Fruit fly (Drosophila melanogaster): ENCODE measurements around the gene shtd.

shtd gene

DNA sequence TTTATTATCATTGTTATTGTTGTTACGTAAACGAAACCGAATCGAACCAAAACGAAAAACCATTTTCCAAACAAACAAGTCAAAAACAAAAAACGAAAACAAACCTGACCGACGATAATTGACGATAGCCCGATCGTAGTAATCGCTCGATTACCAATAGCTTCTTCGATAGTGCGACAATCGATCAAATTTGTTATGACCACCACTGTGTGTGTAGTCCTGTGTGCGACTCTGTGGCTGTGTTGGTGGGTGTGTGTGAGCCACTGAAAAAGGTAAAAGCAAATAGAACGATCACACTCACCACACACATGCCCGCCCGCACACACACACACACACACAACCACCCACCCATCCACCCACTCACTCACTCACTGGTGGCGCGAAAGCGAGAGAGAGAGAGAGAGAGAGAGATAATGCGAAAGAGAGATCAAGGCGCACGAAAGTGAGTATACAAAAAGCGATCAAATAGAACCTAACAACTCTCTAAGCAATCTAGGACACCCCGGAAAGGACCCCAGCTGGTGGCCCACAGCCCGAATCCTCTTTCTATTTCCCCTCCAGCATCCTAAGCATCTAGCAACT lies 22.3 kb upstream of the shtd start:
- TF ChIP-seq insv (optimal IDR thresholded peaks at IDR 0.05) (no peak), ttk (optimal IDR thresholded peaks at IDR 0.05) (no peak), Sin3A (optimal IDR thresholded peaks at IDR 0.05) (no peak), Myc (optimal IDR thresholded peaks at IDR 0.05) (no peak), psq (optimal IDR thresholded peaks at IDR 0.05) (no peak), h (optimal IDR thresholded peaks at IDR 0.05) (no peak)

DNA sequence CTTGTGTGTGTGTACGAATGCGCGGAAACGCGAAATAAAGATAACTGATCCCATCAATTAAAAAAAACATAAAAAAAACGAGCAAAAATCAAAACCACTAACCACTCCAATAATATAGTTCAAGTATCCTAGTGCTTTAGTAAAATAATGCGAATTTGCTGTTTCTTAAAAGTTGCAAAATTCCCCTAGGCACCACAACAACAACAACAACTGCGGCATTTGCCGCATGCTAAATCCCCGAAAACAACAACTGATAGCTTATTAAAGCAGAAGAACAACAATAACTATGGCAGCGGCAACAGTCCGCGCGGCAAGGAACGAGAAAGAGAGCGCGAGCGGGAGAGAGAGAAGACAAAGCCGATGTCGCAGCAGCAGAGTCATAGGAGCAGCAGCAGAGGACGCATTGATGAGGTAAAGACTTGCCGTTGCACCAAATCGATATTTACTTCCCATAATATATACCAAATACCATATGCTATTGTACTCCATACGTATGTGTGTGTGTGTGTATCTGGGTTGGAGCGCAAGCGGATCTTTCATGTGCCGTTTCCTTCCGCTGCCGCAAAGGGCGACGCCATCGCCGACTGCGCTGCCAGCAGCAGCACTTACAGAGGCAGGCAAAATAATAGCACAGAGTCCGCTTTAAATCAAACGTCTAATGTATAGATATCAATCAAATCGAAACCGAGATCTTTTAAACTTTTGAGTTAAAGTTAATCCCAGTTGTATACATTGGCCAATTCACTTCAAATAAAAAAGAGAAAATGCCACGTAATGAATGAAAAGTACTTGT lies 21.0 kb upstream of the shtd start:
- no peak for TF ChIP-seq Sin3A (optimal IDR thresholded peaks at IDR 0.05)
- no peak for TF ChIP-seq ttk (optimal IDR thresholded peaks at IDR 0.05)
- TF ChIP-seq insv (optimal IDR thresholded peaks at IDR 0.05) = no peak
- no peak for TF ChIP-seq psq (optimal IDR thresholded peaks at IDR 0.05)
- TF ChIP-seq h (optimal IDR thresholded peaks at IDR 0.05) = no peak
- TF ChIP-seq Myc (optimal IDR thresholded peaks at IDR 0.05) = no peak

DNA sequence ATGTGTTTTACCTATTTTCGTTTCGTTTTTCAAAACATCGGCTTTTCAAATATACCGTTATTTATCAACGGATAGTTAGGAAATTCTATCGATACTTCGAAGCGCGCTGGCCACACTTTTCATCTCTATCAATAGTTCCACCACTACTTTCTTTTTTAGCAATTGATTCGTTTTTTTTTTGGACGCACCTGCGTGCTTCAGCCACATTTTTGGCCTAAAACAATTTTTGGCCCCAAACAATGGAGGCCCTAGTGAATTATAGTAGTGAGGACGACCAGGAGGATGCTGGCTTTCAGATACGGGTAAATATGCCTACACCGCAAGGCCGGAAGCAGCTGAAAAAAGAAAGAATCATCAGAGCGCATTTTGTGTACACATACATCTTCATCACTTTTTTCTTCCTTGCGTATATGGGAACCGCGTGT lies 20.0 kb upstream of the shtd start, which contains the start of gene CG6340:
Gene CG6340 (plus strand): TSS at position 139 of the 425 bp plus-strand sequence.
- no peak for TF ChIP-seq Myc (optimal IDR thresholded peaks at IDR 0.05)

DNA sequence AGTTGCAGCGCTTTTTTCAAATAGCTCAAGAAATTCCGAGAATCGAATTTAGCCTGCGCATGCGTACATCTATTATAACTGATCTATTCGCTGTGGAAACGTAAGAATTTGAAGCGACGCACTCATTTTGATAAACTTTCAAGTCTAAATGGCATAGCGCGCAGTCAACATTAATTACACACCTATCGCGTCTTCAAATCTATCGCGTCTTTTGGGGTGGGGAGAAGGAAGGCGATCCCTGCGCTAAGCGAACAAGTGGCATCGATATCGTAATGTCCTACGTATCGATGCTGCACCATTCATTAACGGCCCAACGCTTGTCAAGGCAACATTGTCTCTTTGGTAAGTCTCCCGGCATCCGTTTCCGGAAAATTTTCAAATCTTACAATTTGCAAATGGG lies 13.6 kb upstream of the shtd start, which contains the start of gene CG6324:
Gene CG6324 (plus strand): TSS at position 301 of the 400 bp plus-strand sequence.
- TF ChIP-seq Sin3A (optimal IDR thresholded peaks at IDR 0.05) = no peak
- no peak for TF ChIP-seq h (optimal IDR thresholded peaks at IDR 0.05)
- TF ChIP-seq ttk (optimal IDR thresholded peaks at IDR 0.05) = no peak
- TF ChIP-seq insv (optimal IDR thresholded peaks at IDR 0.05) = no peak
- TF ChIP-seq psq (optimal IDR thresholded peaks at IDR 0.05) = no peak

DNA sequence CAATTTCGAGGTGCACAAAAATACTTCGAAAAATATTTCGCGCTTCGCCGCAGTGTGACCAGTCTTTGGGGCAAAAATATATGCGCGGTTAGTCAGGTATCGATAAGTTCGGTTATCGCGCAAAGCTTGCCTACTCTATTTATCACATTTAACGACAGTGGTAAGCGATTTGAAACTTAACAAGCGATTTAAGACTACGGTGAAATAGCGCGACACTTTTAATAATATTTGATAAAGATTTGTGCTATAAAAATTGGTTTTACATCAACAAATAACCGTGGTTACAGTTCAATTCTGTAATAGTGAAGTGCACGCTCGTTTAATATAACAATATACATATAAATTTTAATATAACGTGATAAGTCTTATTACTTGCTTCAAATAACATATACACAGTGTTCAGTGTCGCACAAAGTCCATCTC lies 13.1 kb upstream of the shtd start, which contains the start of gene mh:
Gene mh (minus strand): TSS at position 34 of the 423 bp plus-strand sequence.
- TF ChIP-seq ttk (optimal IDR thresholded peaks at IDR 0.05) (no peak), h (optimal IDR thresholded peaks at IDR 0.05) (no peak), insv (optimal IDR thresholded peaks at IDR 0.05) (no peak), Myc (optimal IDR thresholded peaks at IDR 0.05) (no peak), psq (optimal IDR thresholded peaks at IDR 0.05) (no peak)

DNA sequence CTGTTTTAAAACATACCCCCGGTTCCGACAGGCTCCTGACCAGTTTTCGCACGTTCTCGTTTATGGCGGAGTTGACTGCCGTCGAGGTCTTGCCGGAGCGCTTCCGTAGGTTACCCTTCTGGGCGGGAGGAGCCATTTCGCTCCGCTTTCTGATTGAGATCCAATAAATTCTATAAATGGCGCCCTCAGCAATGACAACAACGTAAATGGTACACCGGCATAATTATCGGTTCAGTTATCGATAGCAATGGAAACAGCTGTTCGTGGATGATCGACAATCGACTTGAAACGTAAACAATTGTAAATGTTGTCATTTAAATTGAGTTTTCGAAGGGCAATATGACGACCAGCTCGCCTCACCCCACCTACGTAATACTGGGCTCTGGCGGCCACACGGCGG lies 9.7 kb upstream of the shtd start, which contains the start of the genes Grip128 and Alg14:
Gene Grip128 (minus strand): TSS at position 216 of the 400 bp plus-strand sequence.
Gene Alg14 (plus strand): TSS at position 261 of the 400 bp plus-strand sequence.
- TF ChIP-seq h (optimal IDR thresholded peaks at IDR 0.05) (no peak), insv (optimal IDR thresholded peaks at IDR 0.05) (no peak), ttk (optimal IDR thresholded peaks at IDR 0.05) (no peak), psq (optimal IDR thresholded peaks at IDR 0.05) (no peak), Myc (optimal IDR thresholded peaks at IDR 0.05) (no peak), Sin3A (optimal IDR thresholded peaks at IDR 0.05) (no peak)

DNA sequence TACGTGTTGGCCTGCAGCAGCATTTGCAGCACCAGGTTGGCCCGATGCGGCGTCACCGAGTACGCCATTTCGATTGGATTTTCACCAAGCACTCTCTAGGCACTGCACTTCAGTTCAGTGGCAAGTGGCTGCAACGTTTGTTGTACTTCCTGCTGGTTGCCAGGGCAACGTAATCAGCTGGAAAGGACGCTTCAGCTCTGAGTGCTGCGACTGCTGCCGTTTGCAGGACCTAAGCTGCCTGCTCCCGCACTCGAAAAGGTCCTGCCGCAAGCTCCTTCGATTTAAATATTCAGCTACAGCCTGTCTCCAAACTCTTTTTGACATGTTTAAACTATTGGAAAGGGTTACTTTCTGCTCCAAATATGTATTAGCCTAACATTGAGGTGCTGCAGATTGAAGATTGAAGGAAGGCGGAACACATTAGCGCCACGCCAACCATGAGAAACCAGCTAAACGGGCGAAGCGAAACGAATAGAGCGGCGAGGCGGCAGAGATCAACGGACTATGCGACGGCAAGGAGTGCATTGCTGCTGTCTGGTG lies 5.2 kb upstream of the shtd start, which contains the start of the genes CG15642 and CG15641:
Gene CG15642 (minus strand): TSS at position 356 of the 540 bp plus-strand sequence.
Gene CG15641 (plus strand): TSS at position 490 of the 540 bp plus-strand sequence.
- TF ChIP-seq insv (optimal IDR thresholded peaks at IDR 0.05) = no peak
- no peak for TF ChIP-seq Sin3A (optimal IDR thresholded peaks at IDR 0.05)
- no peak for TF ChIP-seq h (optimal IDR thresholded peaks at IDR 0.05)
- TF ChIP-seq Myc (optimal IDR thresholded peaks at IDR 0.05) = no peak
- TF ChIP-seq psq (optimal IDR thresholded peaks at IDR 0.05) = no peak
- TF ChIP-seq ttk (optimal IDR thresholded peaks at IDR 0.05) = no peak

DNA sequence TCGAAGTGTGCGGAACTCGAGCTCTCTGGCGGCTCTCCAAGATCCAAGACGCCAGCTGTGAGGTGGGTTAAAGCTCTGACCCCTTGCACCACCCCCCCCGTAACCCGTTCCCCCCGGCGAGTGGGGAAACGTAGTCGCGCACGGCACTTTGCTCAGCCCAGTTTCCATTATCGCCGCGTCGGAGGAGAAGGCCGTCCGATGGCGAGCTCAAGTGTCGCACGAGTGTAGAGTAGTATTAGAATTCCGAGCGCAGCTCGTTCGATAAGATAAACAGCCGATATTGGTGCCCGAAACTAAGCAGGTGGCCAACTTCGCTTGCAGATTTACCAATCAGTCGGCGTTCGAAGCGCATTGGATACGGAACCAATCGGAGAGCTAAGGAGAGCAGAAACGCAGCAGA lies 3.2 kb upstream of the shtd start:
- TF ChIP-seq psq (optimal IDR thresholded peaks at IDR 0.05) = no peak
- TF ChIP-seq insv (optimal IDR thresholded peaks at IDR 0.05) = no peak
- TF ChIP-seq Myc (optimal IDR thresholded peaks at IDR 0.05) = no peak
- TF ChIP-seq ttk (optimal IDR thresholded peaks at IDR 0.05) = no peak
- no peak for TF ChIP-seq Sin3A (optimal IDR thresholded peaks at IDR 0.05)
- no peak for TF ChIP-seq h (optimal IDR thresholded peaks at IDR 0.05)

DNA sequence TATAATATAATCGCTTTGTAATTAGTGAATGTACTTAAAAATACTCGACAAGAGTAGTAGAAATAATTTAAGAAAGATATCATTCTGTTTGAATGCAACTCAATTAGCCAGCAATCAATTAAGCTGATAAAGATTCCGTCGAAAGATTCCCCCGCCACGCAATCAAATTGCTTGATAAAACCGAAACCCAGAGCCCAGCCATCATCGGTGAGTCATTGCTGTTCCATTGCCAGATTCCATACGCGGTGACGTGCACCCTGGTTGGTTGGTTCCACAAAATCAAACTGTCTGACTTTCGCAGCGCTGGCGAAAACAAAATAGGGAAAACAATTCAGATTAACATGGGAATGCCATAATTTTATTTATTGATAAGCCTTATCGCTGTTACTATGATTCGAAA lies 2.3 kb upstream of the shtd start:
- TF ChIP-seq h (optimal IDR thresholded peaks at IDR 0.05) (no peak), psq (optimal IDR thresholded peaks at IDR 0.05) (no peak), ttk (optimal IDR thresholded peaks at IDR 0.05) (no peak), Sin3A (optimal IDR thresholded peaks at IDR 0.05) (no peak), insv (optimal IDR thresholded peaks at IDR 0.05) (no peak), Myc (optimal IDR thresholded peaks at IDR 0.05) (no peak)

DNA sequence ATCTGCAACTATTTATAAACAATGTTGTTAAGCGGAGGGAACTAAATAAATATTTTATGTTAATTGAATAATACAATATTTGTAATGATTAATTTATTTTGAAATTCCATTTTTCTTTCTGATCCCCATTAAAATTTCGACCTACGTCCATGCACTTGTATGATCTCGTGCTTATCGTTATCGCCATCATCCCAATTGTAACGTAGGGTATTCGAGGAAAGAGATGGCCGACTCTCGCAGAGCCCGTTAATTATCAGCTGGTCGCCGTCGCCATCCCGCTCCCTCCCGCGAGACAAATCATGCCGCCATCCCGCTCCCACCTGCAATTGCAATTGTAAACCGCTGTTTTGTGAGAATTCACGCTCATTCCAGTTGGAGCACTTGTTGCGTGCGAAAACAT lies 9.1 kb downstream of the shtd start, which contains the start of gene CG11655:
Gene CG11655 (plus strand): TSS at position 351 of the 400 bp plus-strand sequence.
- TF ChIP-seq Myc (optimal IDR thresholded peaks at IDR 0.05) (no peak), psq (optimal IDR thresholded peaks at IDR 0.05) (no peak), ttk (optimal IDR thresholded peaks at IDR 0.05) (no peak), h (optimal IDR thresholded peaks at IDR 0.05) (no peak), insv (optimal IDR thresholded peaks at IDR 0.05) (no peak)

DNA sequence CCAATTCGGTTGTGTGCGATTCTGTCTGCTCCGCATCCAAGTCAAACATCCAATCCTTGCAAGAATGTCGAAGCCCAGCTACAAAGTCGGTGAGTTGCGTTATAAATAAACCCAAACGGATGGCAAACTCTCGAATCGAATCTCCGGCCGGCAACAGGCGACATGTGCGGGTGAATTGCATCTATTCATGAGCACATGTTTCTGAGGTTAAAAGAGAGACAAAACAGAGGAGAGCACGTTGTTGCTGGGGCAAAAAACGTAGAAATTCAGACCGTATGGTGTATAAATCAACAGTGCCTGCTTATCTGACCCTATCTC lies 12.0 kb downstream of the shtd start:
- no peak for TF ChIP-seq ttk (optimal IDR thresholded peaks at IDR 0.05)
- no peak for TF ChIP-seq Sin3A (optimal IDR thresholded peaks at IDR 0.05)
- TF ChIP-seq insv (optimal IDR thresholded peaks at IDR 0.05) = no peak
- TF ChIP-seq h (optimal IDR thresholded peaks at IDR 0.05) = no peak
- TF ChIP-seq psq (optimal IDR thresholded peaks at IDR 0.05) = no peak
- TF ChIP-seq Myc (optimal IDR thresholded peaks at IDR 0.05) = no peak

All from Kc167 (cell line).